Worm (Caenorhabditis elegans) whole organism, L1 larva: ENCODE results near the gene srw-4.

Source experiments
- ama-1 ChIP-seq: fragments of 150-350 bp; optimal IDR thresholded peaks from 2 replicates; lab custom pipeline; 2014
- nhr-77 ChIP-seq: fragments of 150-350 bp; optimal IDR thresholded peaks from 2 replicates; lab custom pipeline; 2014; ENCODE audit warnings: missing biosample characterization, missing genetic modification characterization

ce11 chrV:2864899-2865298 is 23.7 kb downstream of the srw-4 start, which contains the start of gene srh-240:
- TF ChIP-seq ama-1 (no peak), nhr-77 (no peak)
